Fruit fly (Drosophila melanogaster): ENCODE data around the gene CG32554.

The CG32554 gene

dm6 chrX:17819635-17820139 lies 32.8 kb downstream of the CG32554 start, which contains the start of gene CG12986:
Gene CG12986, minus strand, starts transcription at chrX:17819685.
- TF ChIP-seq CG8159 (tag; optimal IDR thresholded peaks at IDR 0.05) (no peak), Pif1B (GFP tag; optimal IDR thresholded peaks at IDR 0.05) (no peak), Ets98B (GFP tag; IDR thresholded peaks at IDR 0.05) (no peak), CG9948 (tag; optimal IDR thresholded peaks at IDR 0.05) (no peak), CG32121 (GFP tag; IDR thresholded peaks at IDR 0.05) (no peak), CG34367 (tag; optimal IDR thresholded peaks at IDR 0.05) (no peak), Snoo (tag; optimal IDR thresholded peaks at IDR 0.05) (no peak), CG12605 (GFP tag; IDR thresholded peaks at IDR 0.05) (no peak), CG8301 (tag; optimal IDR thresholded peaks at IDR 0.05) (no peak), CG13204 (GFP tag; optimal IDR thresholded peaks at IDR 0.05) (no peak), rn (GFP tag; IDR thresholded peaks at IDR 0.05) (no peak), CG10348 (GFP tag; IDR thresholded peaks at IDR 0.05) (no peak), fd96Ca (GFP tag; IDR thresholded peaks at IDR 0.05) (no peak), CG15710 (tag; optimal IDR thresholded peaks at IDR 0.05) (no peak), gl (tag; optimal IDR thresholded peaks at IDR 0.05) (no peak), CG4496 (GFP tag; IDR thresholded peaks at IDR 0.05) (no peak), EcR (GFP tag; optimal IDR thresholded peaks at IDR 0.05) (no peak), CG17806 (tag; optimal IDR thresholded peaks at IDR 0.05) (no peak)

- peak; percentile 9 for TF ChIP-seq CG8301 (tag; optimal IDR thresholded peaks at IDR 0.05)
- no peak for TF ChIP-seq Pif1B (GFP tag; optimal IDR thresholded peaks at IDR 0.05)
- no peak for TF ChIP-seq CG14655 (GFP tag; optimal IDR thresholded peaks at IDR 0.05)
- no peak for TF ChIP-seq Ets98B (GFP tag; IDR thresholded peaks at IDR 0.05)
- TF ChIP-seq CG8159 (tag; optimal IDR thresholded peaks at IDR 0.05): peak; percentile 53
- TF ChIP-seq EcR (GFP tag; optimal IDR thresholded peaks at IDR 0.05): no peak
- TF ChIP-seq Pif1A (GFP tag; optimal IDR thresholded peaks at IDR 0.05): no peak
- TF ChIP-seq Snoo (tag; optimal IDR thresholded peaks at IDR 0.05): peak; percentile 27
- TF ChIP-seq CG4496 (GFP tag; IDR thresholded peaks at IDR 0.05): no peak
- TF ChIP-seq CG13204 (GFP tag; optimal IDR thresholded peaks at IDR 0.05): no peak
- TF ChIP-seq fd96Ca (GFP tag; IDR thresholded peaks at IDR 0.05): no peak
- peak; percentile 37 for TF ChIP-seq CG15710 (tag; optimal IDR thresholded peaks at IDR 0.05)
- TF ChIP-seq CG17806 (tag; optimal IDR thresholded peaks at IDR 0.05): peak; percentile 26
- TF ChIP-seq CG10348 (GFP tag; IDR thresholded peaks at IDR 0.05): no peak
- peak; percentile 1 for TF ChIP-seq CG34367 (tag; optimal IDR thresholded peaks at IDR 0.05)
- no peak for TF ChIP-seq D1 (tag; optimal IDR thresholded peaks at IDR 0.05)
- no peak for TF ChIP-seq rn (GFP tag; IDR thresholded peaks at IDR 0.05)
- TF ChIP-seq gl (tag; optimal IDR thresholded peaks at IDR 0.05): no peak
- TF ChIP-seq CG32121 (GFP tag; IDR thresholded peaks at IDR 0.05): no peak
- TF ChIP-seq CG9948 (tag; optimal IDR thresholded peaks at IDR 0.05): peak; percentile 36
- TF ChIP-seq CG12605 (GFP tag; IDR thresholded peaks at IDR 0.05): no peak
Observed at dm6 chrX:17816437-17816836, 36.0 kb downstream of the CG32554 start.

- TF ChIP-seq CG15710 (tag; optimal IDR thresholded peaks at IDR 0.05) (peak; percentile 46), Snoo (tag; optimal IDR thresholded peaks at IDR 0.05) (peak; percentile 34), CG9948 (tag; optimal IDR thresholded peaks at IDR 0.05) (peak; percentile 43), CG34367 (tag; optimal IDR thresholded peaks at IDR 0.05) (peak; percentile 46), fd96Ca (GFP tag; IDR thresholded peaks at IDR 0.05) (no peak), CG8159 (tag; optimal IDR thresholded peaks at IDR 0.05) (peak; percentile 65), CG13204 (GFP tag; optimal IDR thresholded peaks at IDR 0.05) (no peak), Pif1A (GFP tag; optimal IDR thresholded peaks at IDR 0.05) (peak; percentile 15), CG8301 (tag; optimal IDR thresholded peaks at IDR 0.05) (peak; percentile 1), CG32121 (GFP tag; IDR thresholded peaks at IDR 0.05) (no peak), CG14655 (GFP tag; optimal IDR thresholded peaks at IDR 0.05) (no peak), CG12605 (GFP tag; IDR thresholded peaks at IDR 0.05) (no peak), CG17806 (tag; optimal IDR thresholded peaks at IDR 0.05) (peak; percentile 50), gl (tag; optimal IDR thresholded peaks at IDR 0.05) (no peak), D1 (tag; optimal IDR thresholded peaks at IDR 0.05) (peak; percentile 4), CG4496 (GFP tag; IDR thresholded peaks at IDR 0.05) (no peak), Ets98B (GFP tag; IDR thresholded peaks at IDR 0.05) (no peak), rn (GFP tag; IDR thresholded peaks at IDR 0.05) (no peak), CG10348 (GFP tag; IDR thresholded peaks at IDR 0.05) (no peak), EcR (GFP tag; optimal IDR thresholded peaks at IDR 0.05) (no peak), Pif1B (GFP tag; optimal IDR thresholded peaks at IDR 0.05) (no peak)
Observed at dm6 chrX:17814783-17815182, 37.7 kb downstream of the CG32554 start.

dm6 chrX:17812193-17812592 lies 40.3 kb downstream of the CG32554 start:
- no peak for TF ChIP-seq CG13204 (GFP tag; optimal IDR thresholded peaks at IDR 0.05)
- no peak for TF ChIP-seq CG10348 (GFP tag; IDR thresholded peaks at IDR 0.05)
- TF ChIP-seq CG12605 (GFP tag; IDR thresholded peaks at IDR 0.05): no peak
- no peak for TF ChIP-seq Pif1A (GFP tag; optimal IDR thresholded peaks at IDR 0.05)
- TF ChIP-seq CG15710 (tag; optimal IDR thresholded peaks at IDR 0.05): no peak
- no peak for TF ChIP-seq CG17806 (tag; optimal IDR thresholded peaks at IDR 0.05)
- no peak for TF ChIP-seq CG14655 (GFP tag; optimal IDR thresholded peaks at IDR 0.05)
- no peak for TF ChIP-seq CG8159 (tag; optimal IDR thresholded peaks at IDR 0.05)

- TF ChIP-seq EcR (GFP tag; optimal IDR thresholded peaks at IDR 0.05) (no peak), CG8159 (tag; optimal IDR thresholded peaks at IDR 0.05) (peak; percentile 76), Pif1A (GFP tag; optimal IDR thresholded peaks at IDR 0.05) (no peak), CG17806 (tag; optimal IDR thresholded peaks at IDR 0.05) (peak; percentile 59), rn (GFP tag; IDR thresholded peaks at IDR 0.05) (no peak), CG34367 (tag; optimal IDR thresholded peaks at IDR 0.05) (peak; percentile 53), Pif1B (GFP tag; optimal IDR thresholded peaks at IDR 0.05) (peak; percentile 37), CG15710 (tag; optimal IDR thresholded peaks at IDR 0.05) (peak; percentile 69), CG4496 (GFP tag; IDR thresholded peaks at IDR 0.05) (no peak), CG8301 (tag; optimal IDR thresholded peaks at IDR 0.05) (peak; percentile 49), CG9948 (tag; optimal IDR thresholded peaks at IDR 0.05) (peak; percentile 70), gl (tag; optimal IDR thresholded peaks at IDR 0.05) (no peak), Snoo (tag; optimal IDR thresholded peaks at IDR 0.05) (peak; percentile 29), CG12605 (GFP tag; IDR thresholded peaks at IDR 0.05) (no peak), fd96Ca (GFP tag; IDR thresholded peaks at IDR 0.05) (no peak), CG32121 (GFP tag; IDR thresholded peaks at IDR 0.05) (no peak), CG14655 (GFP tag; optimal IDR thresholded peaks at IDR 0.05) (peak; percentile 70), D1 (tag; optimal IDR thresholded peaks at IDR 0.05) (peak; percentile 23), CG10348 (GFP tag; IDR thresholded peaks at IDR 0.05) (no peak), Ets98B (GFP tag; IDR thresholded peaks at IDR 0.05) (no peak), CG13204 (GFP tag; optimal IDR thresholded peaks at IDR 0.05) (no peak)
Observed at dm6 chrX:17806973-17807372, 45.5 kb downstream of the CG32554 start.

Data from whole organism, pupa.